Worm (Caenorhabditis elegans) whole organism, midembryonic: Measurements from ENCODE around the gene clec-38.

Source experiments
- cog-1 ChIP-seq: sonication (generic microtip); optimal IDR thresholded peaks from 2 replicates; lab custom pipeline; 2016; ENCODE audit warnings: missing genetic modification characterization, missing compliant biosample characterization
- flt-1 ChIP-seq: fragments of 200-800 bp; sonication (Bioruptor generic); IDR thresholded peaks from 2 replicates; pipeline ENCODE4 v1.3.6; 2022; ENCODE audit warnings: missing genetic modification characterization, missing compliant biosample characterization
- klf-2 ChIP-seq: fragments of 200-800 bp; sonication (Bioruptor generic); conservative IDR thresholded peaks from 2 replicates; pipeline ENCODE4 v1.3.6; 2022; ENCODE audit warnings: missing genetic modification reagents, missing genetic modification characterization, missing compliant biosample characterization
- ref-1 ChIP-seq: fragments of 200-800 bp; sonication (Bioruptor generic); conservative IDR thresholded peaks from 2 replicates; pipeline ENCODE4 v1.3.6; 2022; ENCODE audit warnings: missing genetic modification reagents, missing genetic modification characterization, missing compliant biosample characterization
- ztf-29 ChIP-seq: fragments of 200-800 bp; sonication (Bioruptor generic); IDR thresholded peaks from 2 replicates; pipeline ENCODE4 v1.3.6; 2022; ENCODE audit warnings: missing genetic modification reagents, missing genetic modification characterization, missing compliant biosample characterization

- TF ChIP-seq ztf-29 (GFP tag; lab: Robert Waterston, UW) (no peak), flt-1 (GFP tag; lab: Robert Waterston, UW) (no peak), cog-1 (no peak), ref-1 (GFP tag; lab: Robert Waterston, UW) (no peak), klf-2 (GFP tag; lab: Robert Waterston, UW) (no peak)
Observed at ce11 chrV:16716574-16716973, 18.8 kb downstream of the clec-38 start, which contains the start of gene srh-137.
